Fruit fly (Drosophila melanogaster) whole organism, prepupa: ENCODE results near the gene CG31253.

Experiments used
- CG10631 ChIP-seq: fragments of 200-800 bp; sonication (Bioruptor generic); optimal IDR thresholded peaks from 2 replicates; lab custom pipeline; 2016; ENCODE audit warnings: missing biosample characterization, missing genetic modification characterization
- CG10669 ChIP-seq: fragments of 200-800 bp; sonication (Bioruptor generic); optimal IDR thresholded peaks from 3 replicates; lab custom pipeline; 2018; ENCODE audit warnings: missing biosample characterization, mild to moderate bottlenecking, missing genetic modification characterization, moderate library complexity
- CG11762 ChIP-seq: fragments of 200-800 bp; sonication (Bioruptor generic); optimal IDR thresholded peaks from 3 replicates; lab custom pipeline; 2016; ENCODE audit warnings: missing biosample characterization, missing genetic modification characterization; ENCODE audit not compliant: insufficient read depth
- CG11902 ChIP-seq: fragments of 200-800 bp; sonication (Bioruptor generic); optimal IDR thresholded peaks from 3 replicates; lab custom pipeline; 2016; ENCODE audit warnings: missing biosample characterization, missing genetic modification characterization
- CG16779 ChIP-seq: fragments of 200-800 bp; sonication (Bioruptor generic); optimal IDR thresholded peaks from 3 replicates; lab custom pipeline; 2017; ENCODE audit warnings: missing biosample characterization, mild to moderate bottlenecking, missing genetic modification characterization
- CG3032 ChIP-seq: fragments of 200-800 bp; optimal IDR thresholded peaks from 2 replicates; lab custom pipeline; 2019; ENCODE audit warnings: missing biosample characterization, mild to moderate bottlenecking, missing genetic modification characterization, moderate library complexity
- CG31627 ChIP-seq: fragments of 200-800 bp; sonication (Bioruptor generic); optimal IDR thresholded peaks from 3 replicates; lab custom pipeline; 2016; ENCODE audit warnings: missing biosample characterization, missing genetic modification characterization
- CG32006 ChIP-seq: fragments of 200-800 bp; sonication (Bioruptor generic); optimal IDR thresholded peaks from 3 replicates; lab custom pipeline; 2017; ENCODE audit warnings: missing biosample characterization, mild to moderate bottlenecking, missing genetic modification characterization
- CG34406 ChIP-seq: fragments of 200-800 bp; sonication (Bioruptor generic); optimal IDR thresholded peaks from 3 replicates; lab custom pipeline; 2016; ENCODE audit warnings: missing biosample characterization, missing genetic modification characterization
- CG3919 ChIP-seq: fragments of 200-800 bp; sonication (Bioruptor generic); optimal IDR thresholded peaks from 3 replicates; lab custom pipeline; 2016; ENCODE audit warnings: missing biosample characterization, missing genetic modification characterization
- CG4318 ChIP-seq: fragments of 200-800 bp; sonication (Bioruptor generic); optimal IDR thresholded peaks from 3 replicates; lab custom pipeline; 2017; ENCODE audit warnings: missing biosample characterization, mild to moderate bottlenecking, missing genetic modification characterization
- CG6163 ChIP-seq: fragments of 200-800 bp; sonication (Bioruptor generic); IDR thresholded peaks from 3 replicates; pipeline ENCODE4 v1.3.6; 2022; ENCODE audit warnings: missing biosample characterization, missing genetic modification characterization
- CG6276 ChIP-seq: fragments of 200-800 bp; sonication (Bioruptor generic); optimal IDR thresholded peaks from 2 replicates; lab custom pipeline; 2017; ENCODE audit warnings: missing biosample characterization, mild to moderate bottlenecking, missing genetic modification characterization
- CG6792 ChIP-seq: fragments of 200-800 bp; sonication (Bioruptor generic); optimal IDR thresholded peaks from 3 replicates; lab custom pipeline; 2016; ENCODE audit warnings: missing biosample characterization, missing genetic modification characterization
- CG8119 ChIP-seq: fragments of 200-800 bp; sonication (Bioruptor generic); IDR thresholded peaks from 3 replicates; pipeline ENCODE4 v1.3.6; 2022; ENCODE audit warnings: missing biosample characterization, missing genetic modification characterization
- CG8319 ChIP-seq: fragments of 200-800 bp; sonication (Bioruptor generic); optimal IDR thresholded peaks from 3 replicates; lab custom pipeline; 2016; ENCODE audit warnings: missing biosample characterization, missing genetic modification characterization
- CG9139 ChIP-seq: fragments of 200-800 bp; sonication (Bioruptor generic); optimal IDR thresholded peaks from 3 replicates; lab custom pipeline; 2017; ENCODE audit warnings: missing biosample characterization, mild to moderate bottlenecking, missing genetic modification characterization
- Eip75B ChIP-seq: fragments of 200-800 bp; sonication (Bioruptor generic); optimal IDR thresholded peaks from 3 replicates; lab custom pipeline; 2016; ENCODE audit warnings: missing biosample characterization, missing genetic modification characterization
- Eip78C ChIP-seq: fragments of 200-800 bp; sonication (Bioruptor generic); peaks from one replicate; lab custom pipeline; 2016; ENCODE audit warnings: missing biosample characterization, missing genetic modification characterization
- Eip93F ChIP-seq: fragments of 200-800 bp; sonication (Bioruptor generic); optimal IDR thresholded peaks from 2 replicates; lab custom pipeline; 2016; ENCODE audit warnings: missing biosample characterization, mild to moderate bottlenecking, missing genetic modification characterization
- Gug ChIP-seq: fragments of 200-800 bp; sonication (Bioruptor generic); IDR thresholded peaks from 2 replicates; pipeline ENCODE4 v1.3.6; 2022; ENCODE audit warnings: missing biosample characterization, missing genetic modification characterization
- Hr39 ChIP-seq: fragments of 200-800 bp; sonication (Bioruptor generic); optimal IDR thresholded peaks from 2 replicates; lab custom pipeline; 2016; ENCODE audit warnings: missing biosample characterization, missing genetic modification characterization
- Hr4 ChIP-seq: fragments of 200-800 bp; sonication (Bioruptor generic); optimal IDR thresholded peaks from 3 replicates; lab custom pipeline; 2016; ENCODE audit warnings: missing biosample characterization, missing genetic modification characterization
- Lpt ChIP-seq: fragments of 200-800 bp; sonication (Bioruptor generic); optimal IDR thresholded peaks from 3 replicates; lab custom pipeline; 2016; ENCODE audit warnings: missing biosample characterization, missing genetic modification characterization
- Met ChIP-seq: fragments of 200-800 bp; sonication (Bioruptor generic); optimal IDR thresholded peaks from 3 replicates; lab custom pipeline; 2016; ENCODE audit warnings: missing biosample characterization, missing genetic modification characterization
- Sox14 ChIP-seq: fragments of 200-800 bp; sonication (Bioruptor generic); optimal IDR thresholded peaks from 3 replicates; lab custom pipeline; 2016; ENCODE audit warnings: missing biosample characterization, missing genetic modification characterization
- Sox15 ChIP-seq: fragments of 200-800 bp; sonication (Bioruptor generic); optimal IDR thresholded peaks from 3 replicates; lab custom pipeline; 2016; ENCODE audit warnings: missing biosample characterization, missing genetic modification characterization
- cyc ChIP-seq: fragments of 200-800 bp; sonication (Bioruptor generic); optimal IDR thresholded peaks from 3 replicates; lab custom pipeline; 2016; ENCODE audit warnings: missing biosample characterization, missing genetic modification characterization
- dac ChIP-seq: fragments of 200-800 bp; sonication (Bioruptor generic); optimal IDR thresholded peaks from 2 replicates; lab custom pipeline; 2017; ENCODE audit warnings: missing biosample characterization, mild to moderate bottlenecking, missing genetic modification characterization
- dsx ChIP-seq: fragments of 200-800 bp; optimal IDR thresholded peaks from 3 replicates; lab custom pipeline; 2019; ENCODE audit warnings: missing biosample characterization, mild to moderate bottlenecking, missing genetic modification characterization, moderate library complexity; ENCODE audit not compliant: poor library complexity, severe bottlenecking
- eg ChIP-seq: fragments of 200-800 bp; sonication (Bioruptor generic); IDR thresholded peaks from 3 replicates; pipeline ENCODE4 v1.3.6; 2022; ENCODE audit warnings: missing biosample characterization, missing genetic modification characterization
- esn ChIP-seq: fragments of 200-800 bp; sonication (Bioruptor generic); optimal IDR thresholded peaks from 2 replicates; lab custom pipeline; 2016; ENCODE audit warnings: missing biosample characterization, mild to moderate bottlenecking, missing genetic modification characterization, moderate library complexity
- fd59A ChIP-seq: fragments of 200-800 bp; sonication (Bioruptor generic); optimal IDR thresholded peaks from 2 replicates; lab custom pipeline; 2017; ENCODE audit warnings: missing biosample characterization, mild to moderate bottlenecking, missing genetic modification characterization, missing genetic modification reagents
- fkh ChIP-seq: fragments of 200-800 bp; sonication (Bioruptor generic); optimal IDR thresholded peaks from 3 replicates; lab custom pipeline; 2017; ENCODE audit warnings: missing biosample characterization, mild to moderate bottlenecking, missing genetic modification characterization, moderate library complexity
- lz ChIP-seq: fragments of 200-800 bp; sonication (Bioruptor generic); optimal IDR thresholded peaks from 3 replicates; lab custom pipeline; 2016; ENCODE audit warnings: missing biosample characterization, missing genetic modification characterization
- pdm3 ChIP-seq: fragments of 200-800 bp; sonication (Bioruptor generic); optimal IDR thresholded peaks from 3 replicates; lab custom pipeline; 2016; ENCODE audit warnings: missing biosample characterization, missing genetic modification characterization
- salr ChIP-seq, 2 experiments: fragments of 200-800 bp; sonication (Bioruptor generic); optimal IDR thresholded peaks; 3 replicates each; lab custom pipeline; 2016 to 2018; ENCODE audit warnings: missing biosample characterization in 2 of 2, missing genetic modification characterization in 2 of 2, mild to moderate bottlenecking in 1 of 2
- ss ChIP-seq, 2 experiments: fragments of 200-800 bp; sonication (Bioruptor generic); optimal IDR thresholded peaks; 2 replicates in 1 of 2; 3 replicates in 1 of 2; lab custom pipeline; 2017 to 2018; ENCODE audit warnings: mild to moderate bottlenecking in 2 of 2, missing biosample characterization in 2 of 2, missing genetic modification characterization in 2 of 2, moderate library complexity in 1 of 2
- svp ChIP-seq: fragments of 200-800 bp; sonication (Bioruptor generic); peaks from one replicate; lab custom pipeline; 2016; ENCODE audit warnings: missing biosample characterization, missing genetic modification characterization
- vri ChIP-seq: fragments of 200-800 bp; sonication (Bioruptor generic); optimal IDR thresholded peaks from 3 replicates; lab custom pipeline; 2016; ENCODE audit warnings: missing biosample characterization, mild to moderate bottlenecking, missing genetic modification characterization

The CG31253 gene

dm6 chr3R:27928984-27929924, 31.1 kb downstream of the CG31253 start (continued):
- no peak for TF ChIP-seq CG8319 (GFP tag; lab: Kevin White, UChicago)
- no peak for TF ChIP-seq pdm3 (GFP tag; lab: Kevin White, UChicago)
- TF ChIP-seq dac: no peak
- TF ChIP-seq dsx (GFP tag; lab: Kevin White, UChicago): no peak
- TF ChIP-seq CG11902 (GFP tag; lab: Kevin White, UChicago): no peak
- TF ChIP-seq CG34406: no peak
- TF ChIP-seq Met (GFP tag; lab: Kevin White, UChicago): no peak
- no peak for TF ChIP-seq CG11762
- TF ChIP-seq ss (GFP tag; optimal IDR thresholded peaks at IDR 0.05; lab: Kevin White, UChicago): peak in 1 of 2 experiments; percentile 16
- no peak for TF ChIP-seq CG8119 (GFP tag; lab: Robert Waterston, UW)
- TF ChIP-seq Lpt (GFP tag; lab: Kevin White, UChicago): no peak

- TF ChIP-seq CG8119 (GFP tag; lab: Robert Waterston, UW): no peak
- peak; percentile 5 for TF ChIP-seq esn
- peak; percentile 67 for TF ChIP-seq svp (GFP tag; lab: Kevin White, UChicago)
- TF ChIP-seq Eip78C: peak; percentile 43
These were observed 32.2 kb downstream of the CG31253 start, which contains the start of gene nenya for dm6 chr3R:27928140-27928539. Gene nenya (minus strand): TSS chr3R:27928174.

- TF ChIP-seq eg (GFP tag; lab: Robert Waterston, UW) (0 out of 3 replicates have a peak, but pooled peaks have one; percentile 29), vri (GFP tag; lab: Kevin White, UChicago) (peak; percentile 93), CG4318 (GFP tag; lab: Kevin White, UChicago) (no peak), Sox14 (peak; percentile 20), CG32006 (no peak), Sox15 (GFP tag; lab: Kevin White, UChicago) (no peak), CG16779 (tag; lab: Kevin White, UChicago) (no peak), svp (GFP tag; lab: Kevin White, UChicago) (peak; percentile 57), Eip93F (GFP tag; lab: Kevin White, UChicago) (peak; percentile 77), CG11902 (GFP tag; lab: Kevin White, UChicago) (no peak)
These were observed 33.6 kb downstream of the CG31253 start for dm6 chr3R:27926738-27927215.

dm6 chr3R:27925971-27926533, 34.3 kb downstream of the CG31253 start:
- TF ChIP-seq fkh (GFP tag; lab: Kevin White, UChicago): no peak
- no peak for TF ChIP-seq CG34406
- peak; percentile 32 for TF ChIP-seq Sox15 (GFP tag; lab: Kevin White, UChicago)
- peak; percentile 4 for TF ChIP-seq CG11902 (GFP tag; lab: Kevin White, UChicago)
- TF ChIP-seq CG3919 (GFP tag; lab: Kevin White, UChicago): peak; percentile 14
- no peak for TF ChIP-seq CG9139 (GFP tag; lab: Kevin White, UChicago)
- TF ChIP-seq esn: peak; percentile 38
- peak; percentile 1 for TF ChIP-seq lz
- TF ChIP-seq dsx (GFP tag; lab: Kevin White, UChicago): no peak
- no peak for TF ChIP-seq ss (GFP tag; optimal IDR thresholded peaks at IDR 0.05; lab: Kevin White, UChicago)
- peak; percentile 10 for TF ChIP-seq fd59A (GFP tag; lab: Kevin White, UChicago)
- peak in 1 of 2 experiments; percentile 52 for TF ChIP-seq salr (GFP tag; optimal IDR thresholded peaks at IDR 0.05; lab: Kevin White, UChicago)
- no peak for TF ChIP-seq Eip75B
- peak; percentile 35 for TF ChIP-seq CG31627 (GFP tag; lab: Kevin White, UChicago)
- TF ChIP-seq CG6276 (GFP tag; lab: Kevin White, UChicago): peak; percentile 7
- TF ChIP-seq CG3032 (tag; lab: Kevin White, UChicago): peak; percentile 26
- peak; percentile 8 for TF ChIP-seq Hr39 (GFP tag; lab: Kevin White, UChicago)
- no peak for TF ChIP-seq Met (GFP tag; lab: Kevin White, UChicago)
- TF ChIP-seq CG10669 (GFP tag; lab: Kevin White, UChicago): no peak
- peak; percentile 19; the same call in 1 of the 2 replicates for TF ChIP-seq Gug
- TF ChIP-seq CG6792 (GFP tag; lab: Kevin White, UChicago): peak; percentile 34
- TF ChIP-seq Hr4 (GFP tag; lab: Kevin White, UChicago): peak; percentile 44
- TF ChIP-seq Eip78C: peak; percentile 78
- TF ChIP-seq svp (GFP tag; lab: Kevin White, UChicago): peak; percentile 61
- TF ChIP-seq cyc (GFP tag; lab: Kevin White, UChicago): peak; percentile 27
- TF ChIP-seq CG6163 (GFP tag; lab: Robert Waterston, UW): peak; percentile 7; the same call in 1 of the 3 replicates
- TF ChIP-seq CG10631 (GFP tag; lab: Kevin White, UChicago): peak; percentile 40
- TF ChIP-seq CG32006: peak; percentile 62
- 0 out of 3 replicates have a peak, but pooled peaks have one; percentile 31 for TF ChIP-seq CG8119 (GFP tag; lab: Robert Waterston, UW)
- TF ChIP-seq, all 60 proteins: peak for 21
